Worm (Caenorhabditis elegans): ENCODE data around the gene rheb-1.

rheb-1 gene

DNA sequence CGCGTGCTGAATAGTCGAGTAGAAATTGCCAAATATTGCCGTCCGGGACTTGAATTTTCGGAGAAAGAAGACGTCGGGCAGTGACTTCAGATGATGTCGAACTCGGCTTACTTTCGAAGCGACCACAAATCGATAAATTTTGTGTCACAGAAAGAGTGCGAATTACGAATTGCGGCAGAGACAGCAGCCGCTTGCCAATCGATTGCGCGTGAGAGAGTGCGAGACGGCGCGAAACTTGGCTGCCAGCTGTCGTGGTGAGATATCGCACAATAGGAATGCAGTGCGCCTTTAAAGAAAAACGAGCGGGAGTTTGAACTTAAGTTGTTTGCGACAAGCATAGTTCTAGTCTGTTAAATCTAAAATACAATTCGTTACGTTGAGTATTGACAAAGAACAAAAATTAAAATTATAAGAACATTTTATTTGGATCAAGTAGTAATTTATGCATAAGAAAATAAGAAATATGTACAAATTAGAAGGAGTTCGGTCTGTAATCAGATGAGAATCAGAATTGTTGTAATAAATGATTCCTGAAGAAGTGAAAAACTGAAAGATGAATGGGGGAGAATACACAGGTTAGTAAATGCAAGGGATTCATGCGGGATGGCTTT is 12.3 kb downstream of the rheb-1 start, which contains the start of gene pir-2 (continued):
- TF ChIP-seq mel-28 (tag; optimal IDR thresholded peaks at IDR 0.05; ENCODE audit: borderline replicate concordance) (no peak), K12H6.12 (tag; optimal IDR thresholded peaks at IDR 0.05) (peak; percentile 40), attf-5 (GFP tag; optimal IDR thresholded peaks at IDR 0.05) (peak; percentile 84), ets-4 (GFP tag; optimal IDR thresholded peaks at IDR 0.05) (no peak), ZK185.1 (tag; optimal IDR thresholded peaks at IDR 0.05; ENCODE audit: poor library complexity, severe bottlenecking) (peak; percentile 41), efl-1 (GFP tag; optimal IDR thresholded peaks at IDR 0.05) (peak; percentile 90), tbp1 (GFP tag; optimal IDR thresholded peaks at IDR 0.05) (peak; percentile 43), B0261.1 (tag; optimal IDR thresholded peaks at IDR 0.05) (no peak), pha-4 (tag; optimal IDR thresholded peaks at IDR 0.05) (no peak), let-607 (tag; optimal IDR thresholded peaks at IDR 0.05) (peak in 1 of 2 experiments; percentile 19), F23B12.7 (tag; optimal IDR thresholded peaks at IDR 0.05; ENCODE audit: insufficient read depth) (peak; percentile 23), unc-130 (GFP tag; optimal IDR thresholded peaks at IDR 0.05) (no peak), snpc-4 (GFP tag; optimal IDR thresholded peaks at IDR 0.05) (no peak), snpc-4 (tag; optimal IDR thresholded peaks at IDR 0.05) (peak in 3 of 4 experiments; percentile 30 to 56 (median 53)), ceh-91 (GFP tag; IDR thresholded peaks at IDR 0.05) (peak; percentile 73), F49E8.2 (tag; optimal IDR thresholded peaks at IDR 0.05; ENCODE audit: insufficient read depth) (peak; percentile 29), pbrm-1 (GFP tag; IDR thresholded peaks at IDR 0.05) (peak; percentile 79), ekl-4 (GFP tag; IDR thresholded peaks at IDR 0.05) (peak; percentile 62), madf-8 (GFP tag; conservative IDR thresholded peaks at IDR 0.05) (peak; percentile 52)

DNA sequence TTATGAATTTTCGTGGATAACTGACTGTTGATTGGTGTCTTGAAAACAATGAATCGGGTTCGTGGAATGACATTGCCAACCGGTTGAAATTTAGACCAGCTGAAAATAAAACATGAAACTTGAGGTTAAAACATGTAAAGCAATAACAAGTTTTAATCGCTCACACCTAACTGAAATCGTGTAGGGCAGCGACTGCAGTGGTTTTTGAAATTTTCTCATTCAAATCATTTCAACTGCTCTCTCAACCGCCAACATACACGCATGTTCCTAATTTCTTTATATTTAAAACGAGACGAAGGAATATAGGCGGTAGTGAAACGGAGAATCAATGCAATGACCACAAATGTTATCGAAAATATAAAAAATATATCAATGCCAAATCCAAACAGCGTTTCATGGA is 13.0 kb downstream of the rheb-1 start:
- TF ChIP-seq C06A6.2 (GFP tag; conservative IDR thresholded peaks at IDR 0.05) (no peak), ccch-3 (GFP tag; optimal IDR thresholded peaks at IDR 0.05) (no peak), snpc-4 (GFP tag; optimal IDR thresholded peaks at IDR 0.05) (no peak), snpc-4 (tag; optimal IDR thresholded peaks at IDR 0.05) (no peak), madf-6 (GFP tag; IDR thresholded peaks at IDR 0.05) (peak; percentile 74), B0019.2 (GFP tag; conservative IDR thresholded peaks at IDR 0.05) (no peak), die-1 (tag; optimal IDR thresholded peaks at IDR 0.05) (no peak), zim-3 (tag; optimal IDR thresholded peaks at IDR 0.05) (no peak), rcor-1 (GFP tag; IDR thresholded peaks at IDR 0.05) (no peak), F10E7.11 (tag; optimal IDR thresholded peaks at IDR 0.05) (no peak), T07F8.4 (tag; optimal IDR thresholded peaks at IDR 0.05) (no peak), tlf-1 (GFP tag; optimal IDR thresholded peaks at IDR 0.05) (no peak), hmg-1.2 (GFP tag; IDR thresholded peaks at IDR 0.05) (no peak), T26A5.8 (tag; optimal IDR thresholded peaks at IDR 0.05) (no peak), pha-4 (tag; optimal IDR thresholded peaks at IDR 0.05) (no peak), ztf-22 (GFP tag; optimal IDR thresholded peaks at IDR 0.05) (no peak), ZK185.1 (tag; optimal IDR thresholded peaks at IDR 0.05; ENCODE audit: poor library complexity, severe bottlenecking) (no peak), zfh-2 (GFP tag; conservative IDR thresholded peaks at IDR 0.05) (no peak), aptf-3 (GFP tag; IDR thresholded peaks at IDR 0.05) (no peak), lin-54 (GFP tag; optimal IDR thresholded peaks at IDR 0.05) (peak; percentile 37), Y53F4B.3 (GFP tag; IDR thresholded peaks at IDR 0.05) (no peak), F23B12.7 (tag; optimal IDR thresholded peaks at IDR 0.05; ENCODE audit: insufficient read depth) (no peak), nhr-27 (tag; optimal IDR thresholded peaks at IDR 0.05) (no peak), F49E8.2 (tag; optimal IDR thresholded peaks at IDR 0.05; ENCODE audit: insufficient read depth) (no peak), Y53G8AR.9 (GFP tag; conservative IDR thresholded peaks at IDR 0.05) (no peak), ceh-79 (tag; optimal IDR thresholded peaks at IDR 0.05) (peak; percentile 45), nfya-2 (GFP tag; IDR thresholded peaks at IDR 0.05) (0 out of 2 replicates have a peak, but pooled peaks have one; percentile 35), rpc-1 (optimal IDR thresholded peaks at IDR 0.05) (no peak), rpc-1 (tag; optimal IDR thresholded peaks at IDR 0.05) (no peak), hmg-20 (GFP tag; IDR thresholded peaks at IDR 0.05) (no peak), ceh-27 (GFP tag; optimal IDR thresholded peaks at IDR 0.05) (no peak), gei-17 (GFP tag; optimal IDR thresholded peaks at IDR 0.05) (no peak), cebp-2 (GFP tag; IDR thresholded peaks at IDR 0.05) (no peak), F57C9.4 (tag; optimal IDR thresholded peaks at IDR 0.05) (no peak)
